Worm (Caenorhabditis elegans): ENCODE results near the gene T24E12.12.

Gene T24E12.12

ce11 chrII:3771640-3772039, 12.6 kb downstream of the T24E12.12 start:
- TF ChIP-seq nhr-77 (tag; optimal IDR thresholded peaks at IDR 0.05): no peak
- TF ChIP-seq nhr-12 (tag; optimal IDR thresholded peaks at IDR 0.05): no peak
- no peak for TF ChIP-seq snpc-4 (tag; optimal IDR thresholded peaks at IDR 0.05)
- no peak for TF ChIP-seq pqm-1 (tag; optimal IDR thresholded peaks at IDR 0.05)
- TF ChIP-seq elt-1 (tag; optimal IDR thresholded peaks at IDR 0.05): no peak
- no peak for TF ChIP-seq unc-39 (tag; optimal IDR thresholded peaks at IDR 0.05)
- no peak for TF ChIP-seq ama-1 (optimal IDR thresholded peaks at IDR 0.05)

DNA sequence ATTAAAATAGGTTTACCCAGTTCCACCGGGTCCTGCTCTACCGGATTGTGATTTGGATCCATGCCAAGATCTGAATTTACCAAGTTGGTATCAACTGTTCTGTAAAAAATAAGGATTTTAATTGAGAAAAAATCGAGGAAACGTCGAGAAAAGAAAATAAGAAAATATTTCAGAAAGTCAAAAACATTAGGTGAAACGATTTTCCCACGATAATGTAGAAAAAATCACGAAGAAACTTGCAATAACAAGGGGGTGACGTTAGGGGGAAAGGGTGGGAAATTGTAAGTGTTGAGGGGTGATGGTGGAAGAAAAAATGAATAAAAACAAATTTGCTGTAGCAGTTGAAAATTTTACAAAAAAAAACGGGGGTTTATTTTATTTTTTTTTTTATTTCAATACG, 14.0 kb downstream of the T24E12.12 start, which contains the start of gene T24E12.10:
TSS of gene T24E12.10 (minus strand) at position 101 of the 400 bp plus-strand sequence.
- TF ChIP-seq hmg-11 (tag; optimal IDR thresholded peaks at IDR 0.05): no peak
- no peak for TF ChIP-seq ceh-16 (tag; optimal IDR thresholded peaks at IDR 0.05)
- no peak for TF ChIP-seq nhr-23 (tag; optimal IDR thresholded peaks at IDR 0.05)
- no peak for TF ChIP-seq sea-2 (GFP tag; optimal IDR thresholded peaks at IDR 0.05)
- no peak for TF ChIP-seq unc-62 (GFP tag; optimal IDR thresholded peaks at IDR 0.05)
- no peak for TF ChIP-seq nhr-237 (tag; optimal IDR thresholded peaks at IDR 0.05)
- TF ChIP-seq mml-1 (tag; optimal IDR thresholded peaks at IDR 0.05): no peak
- no peak for TF ChIP-seq nhr-11 (tag; optimal IDR thresholded peaks at IDR 0.05)

DNA sequence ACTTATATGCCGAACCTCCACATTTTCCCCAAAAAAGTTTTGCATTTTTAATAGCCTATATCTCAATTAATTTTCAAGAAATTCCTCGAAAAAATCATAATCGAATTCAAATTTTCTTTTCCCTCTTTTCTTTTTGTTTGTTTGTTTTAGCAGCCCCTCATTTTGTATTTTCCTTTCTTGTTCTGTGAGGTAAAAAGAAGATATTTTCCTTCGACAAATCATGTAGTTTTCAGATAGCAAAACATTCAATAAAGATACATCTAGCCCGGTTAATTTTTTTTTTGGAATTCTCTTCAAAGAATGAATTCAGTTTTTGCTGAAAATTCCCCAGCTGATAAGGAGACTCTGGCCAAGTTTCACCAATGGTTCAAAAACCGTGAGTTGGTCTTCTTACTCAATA, 16.6 kb downstream of the T24E12.12 start, which contains the start of gene T24E12.3:
TSS of gene T24E12.3 (plus strand) at position 301 of the 400 bp plus-strand sequence.
- no peak for TF ChIP-seq ztf-4 (tag; optimal IDR thresholded peaks at IDR 0.05)
- no peak for TF ChIP-seq ceh-16 (tag; optimal IDR thresholded peaks at IDR 0.05)
- no peak for TF ChIP-seq ama-1 (optimal IDR thresholded peaks at IDR 0.05)
- TF ChIP-seq nhr-12 (tag; optimal IDR thresholded peaks at IDR 0.05): no peak
- TF ChIP-seq elt-2 (tag; optimal IDR thresholded peaks at IDR 0.05): no peak
- no peak for TF ChIP-seq R02D3.7 (tag; optimal IDR thresholded peaks at IDR 0.05)
- no peak for TF ChIP-seq lin-39 (tag; optimal IDR thresholded peaks at IDR 0.05)
- TF ChIP-seq skn-1 (tag; optimal IDR thresholded peaks at IDR 0.05): no peak
- no peak for TF ChIP-seq mml-1 (tag; optimal IDR thresholded peaks at IDR 0.05)
- no peak for TF ChIP-seq tbx-2 (tag; optimal IDR thresholded peaks at IDR 0.05)
- TF ChIP-seq aly-2 (tag; optimal IDR thresholded peaks at IDR 0.05): no peak
- no peak for TF ChIP-seq nhr-11 (tag; optimal IDR thresholded peaks at IDR 0.05)
- no peak for TF ChIP-seq ceh-82 (tag; optimal IDR thresholded peaks at IDR 0.05)

- TF ChIP-seq nhr-77 (tag; optimal IDR thresholded peaks at IDR 0.05): no peak
- no peak for TF ChIP-seq ztf-4 (tag; optimal IDR thresholded peaks at IDR 0.05)
- no peak for TF ChIP-seq nhr-237 (tag; optimal IDR thresholded peaks at IDR 0.05)
- TF ChIP-seq nhr-25 (tag; optimal IDR thresholded peaks at IDR 0.05): no peak
- TF ChIP-seq nhr-67 (tag; optimal IDR thresholded peaks at IDR 0.05): no peak
- TF ChIP-seq R02D3.7 (tag; optimal IDR thresholded peaks at IDR 0.05): no peak
- TF ChIP-seq snpc-4 (tag; optimal IDR thresholded peaks at IDR 0.05): no peak
- TF ChIP-seq nhr-76 (tag; optimal IDR thresholded peaks at IDR 0.05): no peak
- TF ChIP-seq tbx-2 (tag; optimal IDR thresholded peaks at IDR 0.05): no peak
- no peak for TF ChIP-seq lin-39 (tag; optimal IDR thresholded peaks at IDR 0.05)
- no peak for TF ChIP-seq eor-1 (tag; optimal IDR thresholded peaks at IDR 0.05)
- TF ChIP-seq unc-39 (tag; optimal IDR thresholded peaks at IDR 0.05): no peak
- no peak for TF ChIP-seq elt-1 (tag; optimal IDR thresholded peaks at IDR 0.05)
- TF ChIP-seq pqm-1 (tag; optimal IDR thresholded peaks at IDR 0.05): no peak
- no peak for TF ChIP-seq lin-15B (tag; optimal IDR thresholded peaks at IDR 0.05)
- no peak for TF ChIP-seq nhr-12 (tag; optimal IDR thresholded peaks at IDR 0.05)
- no peak for TF ChIP-seq nhr-23 (tag; optimal IDR thresholded peaks at IDR 0.05)
- no peak for TF ChIP-seq elt-3 (tag; optimal IDR thresholded peaks at IDR 0.05)
- TF ChIP-seq fkh-2 (tag; optimal IDR thresholded peaks at IDR 0.05): no peak
These were observed 18.7 kb downstream of the T24E12.12 start for ce11 chrII:3777802-3778201.

ce11 chrII:3779463-3779862, 20.4 kb downstream of the T24E12.12 start, which contains the start of gene T24E12.11:
T24E12.11 (minus strand) TSS chrII:3779563.
- TF ChIP-seq mml-1 (tag; optimal IDR thresholded peaks at IDR 0.05) (no peak), unc-39 (tag; optimal IDR thresholded peaks at IDR 0.05) (no peak), hmg-11 (tag; optimal IDR thresholded peaks at IDR 0.05) (no peak), nhr-237 (tag; optimal IDR thresholded peaks at IDR 0.05) (no peak), nhr-67 (tag; optimal IDR thresholded peaks at IDR 0.05) (no peak), elt-1 (tag; optimal IDR thresholded peaks at IDR 0.05) (no peak), nhr-43 (tag; optimal IDR thresholded peaks at IDR 0.05; ENCODE audit: poor library complexity, severe bottlenecking) (no peak), nfya-1 (tag; optimal IDR thresholded peaks at IDR 0.05; ENCODE audit: insufficient read depth) (no peak), unc-62 (GFP tag; optimal IDR thresholded peaks at IDR 0.05) (no peak), nhr-23 (tag; optimal IDR thresholded peaks at IDR 0.05) (no peak), lsy-12 (tag; optimal IDR thresholded peaks at IDR 0.05) (no peak), skn-1 (tag; optimal IDR thresholded peaks at IDR 0.05) (no peak), tbx-2 (tag; optimal IDR thresholded peaks at IDR 0.05) (no peak)
